Worm (Caenorhabditis elegans) whole organism, L4 larva: ENCODE measurements around the gene polk-1.
A peak's percentile ranks its signal among the peaks of the same experiment; 100 is the strongest.

Source experiments
- F26F4.8 ChIP-seq: fragments of 200-800 bp; sonication (Bioruptor generic); conservative IDR thresholded peaks from 2 replicates; pipeline ENCODE4 v1.3.6; 2022; ENCODE audit warnings: missing genetic modification characterization, missing compliant biosample characterization
- F44E2.7 ChIP-seq: fragments of 200-800 bp; sonication (Bioruptor generic); IDR thresholded peaks from 2 replicates; pipeline ENCODE4 v2.1.2; 2022; ENCODE audit warnings: missing genetic modification characterization, missing compliant biosample characterization
- R02D3.7 ChIP-seq: fragments of 150-350 bp; sonication (generic microtip); optimal IDR thresholded peaks from 3 replicates; lab custom pipeline; 2014; ENCODE audit warnings: missing biosample characterization, missing genetic modification characterization
- T20F7.1 ChIP-seq: fragments of 200-800 bp; sonication (Bioruptor generic); optimal IDR thresholded peaks from 2 replicates; lab custom pipeline; 2018; ENCODE audit warnings: mild to moderate bottlenecking, missing genetic modification characterization, missing compliant biosample characterization
- T26A8.4 ChIP-seq: fragments of 200-800 bp; sonication (Bioruptor generic); IDR thresholded peaks from 2 replicates; pipeline ENCODE4 v1.3.6; 2022; ENCODE audit warnings: missing genetic modification characterization, missing compliant biosample characterization
- Y75B8A.6 ChIP-seq: fragments of 200-800 bp; sonication (Bioruptor generic); IDR thresholded peaks from 2 replicates; pipeline ENCODE4 v1.3.6; 2022; ENCODE audit warnings: missing genetic modification reagents, missing genetic modification characterization, missing compliant biosample characterization
- aly-2 ChIP-seq: sonication (generic microtip); optimal IDR thresholded peaks from 2 replicates; lab custom pipeline; 2018; ENCODE audit warnings: missing biosample characterization, missing genetic modification characterization
- ama-1 ChIP-seq: fragments of 150-350 bp; optimal IDR thresholded peaks from 2 replicates; lab custom pipeline; 2014; ENCODE audit warnings: inconsistent platforms, mixed read lengths
- arid-1 ChIP-seq: fragments of 200-800 bp; sonication (Bioruptor generic); conservative IDR thresholded peaks from 2 replicates; pipeline ENCODE4 v1.3.6; 2022; ENCODE audit warnings: missing genetic modification reagents, missing genetic modification characterization, missing compliant biosample characterization
- ceh-28 ChIP-seq: fragments of 150-350 bp; optimal IDR thresholded peaks from 2 replicates; lab custom pipeline; 2014; ENCODE audit warnings: missing biosample characterization, missing genetic modification reagents, missing genetic modification characterization
- ceh-62 ChIP-seq: sonication (generic microtip); optimal IDR thresholded peaks from 2 replicates; lab custom pipeline; 2017; ENCODE audit warnings: missing biosample characterization, missing genetic modification characterization
- ceh-82 ChIP-seq: sonication (generic microtip); optimal IDR thresholded peaks from 2 replicates; lab custom pipeline; 2017; ENCODE audit warnings: missing biosample characterization, missing genetic modification characterization
- ces-1 ChIP-seq: fragments of 150-350 bp; sonication (generic microtip); optimal IDR thresholded peaks from 4 replicates; lab custom pipeline; 2014; ENCODE audit warnings: missing biosample characterization, missing genetic modification reagents, missing genetic modification characterization
- daf-12 ChIP-seq: fragments of 150-350 bp; optimal IDR thresholded peaks from 2 replicates; lab custom pipeline; 2014; ENCODE audit warnings: missing biosample characterization, missing genetic modification reagents, missing genetic modification characterization
- daf-16 ChIP-seq, 3 experiments: sonication (generic microtip); optimal IDR thresholded peaks; 2 replicates each; lab custom pipeline; 2016 to 2017; ENCODE audit warnings: missing genetic modification characterization in 3 of 3, missing genetic modification reagents in 3 of 3, mild to moderate bottlenecking in 2 of 3, missing compliant biosample characterization in 2 of 3, missing biosample characterization in 1 of 3, moderate library complexity in 1 of 3
- daf-19 ChIP-seq: fragments of 200-800 bp; sonication (Bioruptor generic); conservative IDR thresholded peaks from 2 replicates; pipeline ENCODE4 v1.3.6; 2022; ENCODE audit warnings: missing genetic modification characterization, missing compliant biosample characterization
- dmd-6 ChIP-seq: fragments of 200-800 bp; sonication (Bioruptor generic); IDR thresholded peaks from 2 replicates; pipeline ENCODE4 v1.3.6; 2022; ENCODE audit warnings: missing genetic modification reagents, missing genetic modification characterization, missing compliant biosample characterization
- dmd-8 ChIP-seq: fragments of 200-800 bp; sonication (Bioruptor generic); IDR thresholded peaks from 2 replicates; pipeline ENCODE4 v1.3.6; 2022; ENCODE audit warnings: missing genetic modification characterization, missing compliant biosample characterization
- dmd-9 ChIP-seq: fragments of 200-800 bp; sonication (Bioruptor generic); IDR thresholded peaks from 2 replicates; pipeline ENCODE4 v1.3.6; 2022; ENCODE audit warnings: missing genetic modification reagents, missing genetic modification characterization, missing compliant biosample characterization
- duxl-1 ChIP-seq: sonication (generic microtip); optimal IDR thresholded peaks from 2 replicates; lab custom pipeline; 2016; ENCODE audit warnings: mild to moderate bottlenecking, missing genetic modification characterization, moderate library complexity, missing compliant biosample characterization; ENCODE audit not compliant: poor library complexity
- dve-1 ChIP-seq: sonication (generic microtip); optimal IDR thresholded peaks from 2 replicates; lab custom pipeline; 2017; ENCODE audit warnings: antibody characterized with exemption, mild to moderate bottlenecking, missing genetic modification characterization, missing compliant biosample characterization; ENCODE audit not compliant: insufficient read depth
- egl-43 ChIP-seq: fragments of 200-800 bp; sonication (Bioruptor generic); IDR thresholded peaks from 2 replicates; pipeline ENCODE4 v1.3.6; 2022; ENCODE audit warnings: missing genetic modification reagents, missing genetic modification characterization, missing compliant biosample characterization
- fos-1 ChIP-seq: fragments of 150-350 bp; optimal IDR thresholded peaks from 2 replicates; lab custom pipeline; 2014; ENCODE audit warnings: missing biosample characterization, missing genetic modification characterization
- hif-1 ChIP-seq, 2 experiments: sonication (generic microtip); optimal IDR thresholded peaks; 2 replicates each; lab custom pipeline; 2016 to 2017; ENCODE audit warnings: missing compliant biosample characterization in 2 of 2, missing genetic modification characterization in 2 of 2, missing genetic modification reagents in 2 of 2, missing genotype in 2 of 2, mild to moderate bottlenecking in 1 of 2
- hlh-11 ChIP-seq: fragments of 200-800 bp; sonication (Bioruptor generic); optimal IDR thresholded peaks from 2 replicates; lab custom pipeline; 2018; ENCODE audit warnings: mild to moderate bottlenecking, missing genetic modification characterization, missing compliant biosample characterization
- hlh-30 ChIP-seq: sonication (generic microtip); optimal IDR thresholded peaks from 2 replicates; lab custom pipeline; 2017; ENCODE audit warnings: antibody characterized with exemption, mild to moderate bottlenecking, missing genetic modification characterization, missing compliant biosample characterization; ENCODE audit not compliant: insufficient read depth
- hmg-1.1 ChIP-seq: fragments of 200-800 bp; sonication (Bioruptor generic); IDR thresholded peaks from 2 replicates; pipeline ENCODE4 v1.3.6; 2022; ENCODE audit warnings: missing genetic modification reagents, missing genetic modification characterization, missing compliant biosample characterization
- lim-7 ChIP-seq: fragments of 200-800 bp; sonication (Bioruptor generic); IDR thresholded peaks from 2 replicates; pipeline ENCODE4 v1.3.6; 2022; ENCODE audit warnings: missing genetic modification characterization, missing compliant biosample characterization
- lin-13 ChIP-seq: fragments of 150-350 bp; optimal IDR thresholded peaks from 2 replicates; lab custom pipeline; 2014; ENCODE audit warnings: missing biosample characterization, missing genetic modification reagents, missing genetic modification characterization
- lin-38 ChIP-seq: fragments of 200-800 bp; sonication (Bioruptor generic); IDR thresholded peaks from 2 replicates; pipeline ENCODE4 v1.3.6; 2022; ENCODE audit warnings: missing genetic modification reagents, missing genetic modification characterization, missing compliant biosample characterization
- mdt-29 ChIP-seq: fragments of 200-800 bp; sonication (Bioruptor generic); IDR thresholded peaks from 2 replicates; pipeline ENCODE4 v1.3.6; 2022; ENCODE audit warnings: missing genetic modification reagents, missing genetic modification characterization, missing compliant biosample characterization
- mep-1 ChIP-seq: fragments of 150-350 bp; sonication (generic microtip); optimal IDR thresholded peaks from 3 replicates; lab custom pipeline; 2014; ENCODE audit warnings: missing biosample characterization, missing genetic modification characterization
- mes-2 ChIP-seq: sonication (generic microtip); optimal IDR thresholded peaks from 2 replicates; lab custom pipeline; 2016; ENCODE audit warnings: missing genotype, mild to moderate bottlenecking, missing genetic modification characterization, missing compliant biosample characterization; ENCODE audit not compliant: poor library complexity, severe bottlenecking
- nhr-102 ChIP-seq: sonication (generic microtip); optimal IDR thresholded peaks from 2 replicates; lab custom pipeline; 2016; ENCODE audit warnings: mild to moderate bottlenecking, missing genetic modification characterization, moderate library complexity, missing compliant biosample characterization
- nhr-11 ChIP-seq: fragments of 150-350 bp; optimal IDR thresholded peaks from 2 replicates; lab custom pipeline; 2014; ENCODE audit warnings: missing biosample characterization, missing genetic modification characterization
- nhr-25 ChIP-seq: sonication (generic microtip); optimal IDR thresholded peaks from 2 replicates; lab custom pipeline; 2017; ENCODE audit warnings: missing genetic modification characterization, mild to moderate bottlenecking, missing compliant biosample characterization, antibody characterized with exemption, moderate library complexity, borderline replicate concordance; ENCODE audit not compliant: insufficient read depth
- nhr-42 ChIP-seq: fragments of 200-800 bp; sonication (Bioruptor generic); IDR thresholded peaks from 2 replicates; pipeline ENCODE4 v1.3.6; 2022; ENCODE audit warnings: missing genetic modification characterization, missing compliant biosample characterization
- nhr-77 ChIP-seq: fragments of 150-350 bp; optimal IDR thresholded peaks from 2 replicates; lab custom pipeline; 2014; ENCODE audit warnings: missing biosample characterization, missing genetic modification characterization
- php-3 ChIP-seq: fragments of 200-800 bp; sonication (Bioruptor generic); IDR thresholded peaks from 2 replicates; pipeline ENCODE4 v1.3.6; 2022; ENCODE audit warnings: missing genetic modification reagents, missing genetic modification characterization, missing compliant biosample characterization
- rbr-2 ChIP-seq: sonication (generic microtip); optimal IDR thresholded peaks from 2 replicates; lab custom pipeline; 2016; ENCODE audit warnings: missing genotype, missing genetic modification characterization, missing compliant biosample characterization
- skn-1 ChIP-seq: fragments of 150-350 bp; optimal IDR thresholded peaks from 2 replicates; lab custom pipeline; 2014; ENCODE audit warnings: missing biosample characterization, missing genetic modification characterization
- spr-3 ChIP-seq: fragments of 200-800 bp; sonication (Bioruptor generic); optimal IDR thresholded peaks from 2 replicates; lab custom pipeline; 2018; ENCODE audit warnings: mild to moderate bottlenecking, missing genetic modification characterization, missing compliant biosample characterization
- unc-130 ChIP-seq: sonication (generic microtip); optimal IDR thresholded peaks from 2 replicates; lab custom pipeline; 2016; ENCODE audit warnings: missing genetic modification reagents, missing genetic modification characterization, missing compliant biosample characterization
- zfp-3 ChIP-seq: fragments of 200-800 bp; sonication (Bioruptor generic); conservative IDR thresholded peaks from 2 replicates; pipeline ENCODE4 v1.3.6; 2022; ENCODE audit warnings: missing genetic modification reagents, missing genetic modification characterization, missing compliant biosample characterization
- zip-11 ChIP-seq: fragments of 200-800 bp; sonication (Bioruptor generic); IDR thresholded peaks from 2 replicates; pipeline ENCODE4 v1.3.6; 2022; ENCODE audit warnings: missing genetic modification characterization, missing compliant biosample characterization

Gene polk-1

ce11 chrIII:8652922-8653321 is 24.5 kb upstream of the polk-1 start (continued):
- TF ChIP-seq skn-1 (tag; lab: Kevin White, UChicago) = no peak
- TF ChIP-seq egl-43 (GFP tag; lab: Robert Waterston, UW) = peak; percentile 80
- TF ChIP-seq duxl-1 (tag; lab: Kevin White, UChicago) = peak; percentile 31
- TF ChIP-seq ama-1 (lab: Kevin White, UChicago) = peak; percentile 72
- TF ChIP-seq zip-11 (GFP tag; lab: Robert Waterston, UW) = no peak
- peak; percentile 47 for TF ChIP-seq rbr-2 (tag; lab: Kevin White, UChicago)
- peak; percentile 14 for TF ChIP-seq hlh-11 (tag; lab: Kevin White, UChicago)
- TF ChIP-seq dmd-8 (GFP tag; lab: Robert Waterston, UW) = peak; percentile 74; the same call in 1 of the 2 replicates
- no peak for TF ChIP-seq nhr-42
- peak; percentile 67 for TF ChIP-seq hmg-1.1 (GFP tag; lab: Robert Waterston, UW)
- TF ChIP-seq hif-1 (tag; optimal IDR thresholded peaks at IDR 0.05; lab: Kevin White, UChicago) = peak in 1 of 2 experiments; percentile 17
- TF ChIP-seq php-3 (GFP tag; lab: Robert Waterston, UW) = 0 out of 2 replicates have a peak, but pooled peaks have one; percentile 57
- peak; percentile 63; the same call in 1 of the 2 replicates for TF ChIP-seq F26F4.8 (GFP tag; lab: Robert Waterston, UW)
- peak; percentile 34 for TF ChIP-seq mep-1 (tag; lab: Kevin White, UChicago)
- TF ChIP-seq, all 104 proteins: peak for 38

- TF ChIP-seq daf-12 (tag; lab: Kevin White, UChicago) (no peak), nhr-77 (tag; lab: Kevin White, UChicago) (peak; percentile 7), daf-16 (GFP tag; optimal IDR thresholded peaks at IDR 0.05; lab: Kevin White, UChicago) (no peak), daf-16 (tag; optimal IDR thresholded peaks at IDR 0.05; lab: Kevin White, UChicago) (peak; percentile 44), spr-3 (GFP tag; lab: Kevin White, UChicago) (no peak), nhr-11 (tag; lab: Kevin White, UChicago) (no peak), zfp-3 (peak; percentile 84), ceh-82 (no peak), lin-38 (GFP tag; lab: Robert Waterston, UW) (peak; percentile 30; the same call in 1 of the 2 replicates), T20F7.1 (GFP tag; lab: Kevin White, UChicago) (peak; percentile 23), nhr-25 (tag; lab: Kevin White, UChicago) (no peak), nhr-42 (no peak), arid-1 (GFP tag; lab: Robert Waterston, UW) (no peak), Y75B8A.6 (GFP tag; lab: Robert Waterston, UW) (0 out of 2 replicates have a peak, but pooled peaks have one; percentile 6), aly-2 (tag; lab: Kevin White, UChicago) (no peak), daf-19 (no peak), egl-43 (GFP tag; lab: Robert Waterston, UW) (no peak), hlh-30 (peak; percentile 16), dmd-6 (GFP tag; lab: Robert Waterston, UW) (peak; percentile 13; the same call in 1 of the 2 replicates), T26A8.4 (peak; percentile 25; the same call in 1 of the 2 replicates), dve-1 (tag; lab: Kevin White, UChicago) (peak; percentile 19), nhr-102 (no peak), mes-2 (tag; lab: Kevin White, UChicago) (no peak)
Observed at ce11 chrIII:8652112-8652694, 23.8 kb upstream of the polk-1 start.

- TF ChIP-seq ceh-62 = no peak
- TF ChIP-seq dve-1 (tag; lab: Kevin White, UChicago) = peak; percentile 2
- no peak for TF ChIP-seq mdt-29 (GFP tag; lab: Robert Waterston, UW)
- TF ChIP-seq R02D3.7 = no peak
- TF ChIP-seq daf-16 (GFP tag; optimal IDR thresholded peaks at IDR 0.05; lab: Kevin White, UChicago) = peak in 1 of 2 experiments; percentile 18
- peak; percentile 26 for TF ChIP-seq daf-16 (tag; optimal IDR thresholded peaks at IDR 0.05; lab: Kevin White, UChicago)
- no peak for TF ChIP-seq fos-1 (tag; lab: Kevin White, UChicago)
- TF ChIP-seq ces-1 (GFP tag; lab: Kevin White, UChicago) = no peak
- peak; percentile 62 for TF ChIP-seq lin-13 (GFP tag; lab: Kevin White, UChicago)
- peak; percentile 29 for TF ChIP-seq unc-130 (GFP tag; lab: Kevin White, UChicago)
- TF ChIP-seq hmg-1.1 (GFP tag; lab: Robert Waterston, UW) = peak; percentile 73
- no peak for TF ChIP-seq F44E2.7 (GFP tag; lab: Robert Waterston, UW)
- TF ChIP-seq ceh-28 (tag; lab: Kevin White, UChicago) = no peak
- peak; percentile 61 for TF ChIP-seq lin-38 (GFP tag; lab: Robert Waterston, UW)
- TF ChIP-seq lim-7 = peak; percentile 72
- no peak for TF ChIP-seq dmd-9 (GFP tag; lab: Robert Waterston, UW)
Observed at ce11 chrIII:8650235-8650817, 21.9 kb upstream of the polk-1 start, which contains the start of gene flp-23. TSS of gene flp-23 (plus strand) at chrIII:8650767.
